Fruit fly (Drosophila melanogaster) whole organism, adult: ENCODE data around the gene Osi14.

Experiments used
- CG11617 ChIP-seq: fragments of 200-800 bp; sonication (Bioruptor generic); optimal IDR thresholded peaks from 2 replicates; lab custom pipeline; 2017; ENCODE audit warnings: mild to moderate bottlenecking, missing biosample characterization, missing genetic modification reagents, missing genetic modification characterization
- CG12768 ChIP-seq: fragments of 200-800 bp; sonication (Bioruptor generic); optimal IDR thresholded peaks from 2 replicates; lab custom pipeline; 2017; ENCODE audit warnings: missing biosample characterization, missing genetic modification characterization, mild to moderate bottlenecking, moderate library complexity, missing genetic modification reagents
- CG14711 ChIP-seq: fragments of 200-800 bp; sonication (Bioruptor generic); optimal IDR thresholded peaks from 2 replicates; lab custom pipeline; 2018; ENCODE audit warnings: missing biosample characterization, mild to moderate bottlenecking, missing genetic modification characterization, moderate library complexity
- CG1620 ChIP-seq: fragments of 200-800 bp; sonication (Bioruptor generic); optimal IDR thresholded peaks from 2 replicates; lab custom pipeline; 2016; ENCODE audit warnings: missing biosample characterization, missing genetic modification characterization
- CG33017 ChIP-seq: fragments of 200-800 bp; sonication (Bioruptor generic); optimal IDR thresholded peaks from 2 replicates; lab custom pipeline; 2018; ENCODE audit warnings: missing biosample characterization, mild to moderate bottlenecking, missing genetic modification characterization, moderate library complexity
- CG5204 ChIP-seq: fragments of 200-800 bp; sonication (Bioruptor generic); optimal IDR thresholded peaks from 2 replicates; lab custom pipeline; 2016; ENCODE audit warnings: missing biosample characterization, missing genetic modification characterization
- CG7045 ChIP-seq: fragments of 200-800 bp; sonication (Bioruptor generic); optimal IDR thresholded peaks from 2 replicates; lab custom pipeline; 2017; ENCODE audit warnings: missing biosample characterization, mild to moderate bottlenecking, missing genetic modification characterization
- CG7101 ChIP-seq: fragments of 200-800 bp; sonication (Bioruptor generic); optimal IDR thresholded peaks from 2 replicates; lab custom pipeline; 2018; ENCODE audit warnings: missing biosample characterization, mild to moderate bottlenecking, missing genetic modification characterization, moderate library complexity
- Clk ChIP-seq: fragments of 200-800 bp; sonication (Bioruptor generic); optimal IDR thresholded peaks from 2 replicates; lab custom pipeline; 2017; ENCODE audit warnings: missing biosample characterization, missing genetic modification characterization
- Crg-1 ChIP-seq: fragments of 200-800 bp; sonication (Bioruptor generic); optimal IDR thresholded peaks from 2 replicates; lab custom pipeline; 2016; ENCODE audit warnings: missing biosample characterization, missing genetic modification characterization
- Hr96 ChIP-seq: fragments of 200-800 bp; sonication (Bioruptor generic); optimal IDR thresholded peaks from 2 replicates; lab custom pipeline; 2016; ENCODE audit warnings: missing biosample characterization, missing genetic modification characterization
- Mnt ChIP-seq: fragments of 200-800 bp; sonication (Bioruptor generic); optimal IDR thresholded peaks from 2 replicates; lab custom pipeline; 2016; ENCODE audit warnings: missing biosample characterization, mild to moderate bottlenecking, missing genetic modification characterization
- bab1 ChIP-seq: fragments of 200-800 bp; sonication (Bioruptor generic); optimal IDR thresholded peaks from 3 replicates; lab custom pipeline; 2019; ENCODE audit warnings: missing biosample characterization, mild to moderate bottlenecking, missing genetic modification characterization, moderate library complexity
- cic ChIP-seq: fragments of 200-800 bp; sonication (Bioruptor generic); optimal IDR thresholded peaks from 2 replicates; lab custom pipeline; 2017; ENCODE audit warnings: missing biosample characterization, mild to moderate bottlenecking, missing genetic modification characterization, moderate library complexity
- cnc ChIP-seq, 2 experiments: fragments of >200 bp; optimal IDR thresholded peaks; 2 replicates each; lab custom pipeline; 2017
- kay ChIP-seq: fragments of 200-800 bp; sonication (Bioruptor generic); peaks from one replicate; lab custom pipeline; 2016; ENCODE audit warnings: missing biosample characterization, missing genetic modification characterization, borderline replicate concordance
- ovo ChIP-seq: fragments of 200-800 bp; sonication (Bioruptor generic); optimal IDR thresholded peaks from 2 replicates; lab custom pipeline; 2016; ENCODE audit warnings: missing biosample characterization, missing genetic modification characterization
- pad ChIP-seq: fragments of 200-800 bp; sonication (Bioruptor generic); optimal IDR thresholded peaks from 3 replicates; lab custom pipeline; 2017; ENCODE audit warnings: missing biosample characterization, missing genetic modification characterization, mild to moderate bottlenecking, moderate library complexity, missing genetic modification reagents
- tj ChIP-seq: fragments of 200-800 bp; sonication (Bioruptor generic); optimal IDR thresholded peaks from 3 replicates; lab custom pipeline; 2017; ENCODE audit warnings: missing biosample characterization, mild to moderate bottlenecking, missing genetic modification characterization, moderate library complexity
- toe ChIP-seq: fragments of 200-800 bp; sonication (Bioruptor generic); optimal IDR thresholded peaks from 2 replicates; lab custom pipeline; 2016; ENCODE audit warnings: missing biosample characterization, missing genetic modification characterization

The Osi14 gene

DNA sequence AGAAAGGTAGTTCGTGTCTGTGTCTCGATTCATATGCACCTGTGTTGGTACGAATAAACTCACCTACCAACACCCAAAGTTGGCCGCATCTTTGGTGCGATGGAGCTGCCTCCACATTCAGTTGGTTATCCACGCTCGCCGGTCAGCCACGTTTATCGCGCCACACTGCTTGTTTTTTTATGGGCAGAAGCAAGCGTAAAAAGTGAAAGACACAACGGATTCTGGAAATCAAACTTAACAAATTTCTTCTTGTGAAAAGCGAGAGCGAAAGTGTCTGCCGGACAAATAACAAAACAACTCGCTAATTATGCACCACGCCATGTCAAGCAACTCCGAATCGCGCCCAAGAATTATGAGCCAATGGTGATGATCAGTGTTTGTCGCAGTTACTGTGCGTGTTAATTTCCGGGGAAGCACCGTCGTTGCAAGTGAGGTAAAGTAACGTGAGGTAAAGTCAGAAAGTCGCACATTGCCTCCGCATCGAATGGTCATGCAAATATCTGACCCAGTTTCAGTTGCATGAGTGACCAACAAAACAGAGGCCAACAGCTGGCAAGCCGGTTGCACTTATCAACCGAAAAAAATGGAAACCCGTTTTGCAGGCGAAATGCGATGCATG is 12.8 kb downstream of the Osi14 start, which contains the start of gene Osi17:
Osi17 (plus strand) TSS at position 132 of the 619 bp plus-strand sequence.
- TF ChIP-seq ovo (GFP tag; lab: Kevin White, UChicago) (no peak), CG12768 (GFP tag; lab: Kevin White, UChicago) (no peak), Clk (no peak), Mnt (no peak), CG5204 (GFP tag; lab: Kevin White, UChicago) (no peak)

- TF ChIP-seq cnc (optimal IDR thresholded peaks at IDR 0.05; lab: Kevin White, UChicago) (no peak), Crg-1 (GFP tag; lab: Kevin White, UChicago) (no peak), CG7045 (GFP tag; lab: Kevin White, UChicago) (no peak), ovo (GFP tag; lab: Kevin White, UChicago) (no peak), CG14711 (tag; lab: Kevin White, UChicago) (no peak), Mnt (no peak), CG7101 (tag; lab: Kevin White, UChicago) (no peak), CG5204 (GFP tag; lab: Kevin White, UChicago) (no peak), CG11617 (GFP tag; lab: Kevin White, UChicago) (no peak), CG33017 (no peak), toe (GFP tag; lab: Kevin White, UChicago) (no peak), cic (GFP tag; lab: Kevin White, UChicago) (no peak), CG12768 (GFP tag; lab: Kevin White, UChicago) (no peak), kay (no peak), pad (GFP tag; lab: Kevin White, UChicago) (no peak), tj (GFP tag; lab: Kevin White, UChicago) (no peak), Hr96 (GFP tag; lab: Kevin White, UChicago) (no peak)
These were observed 16.1 kb downstream of the Osi14 start for dm6 chr3R:6315078-6315477.

DNA sequence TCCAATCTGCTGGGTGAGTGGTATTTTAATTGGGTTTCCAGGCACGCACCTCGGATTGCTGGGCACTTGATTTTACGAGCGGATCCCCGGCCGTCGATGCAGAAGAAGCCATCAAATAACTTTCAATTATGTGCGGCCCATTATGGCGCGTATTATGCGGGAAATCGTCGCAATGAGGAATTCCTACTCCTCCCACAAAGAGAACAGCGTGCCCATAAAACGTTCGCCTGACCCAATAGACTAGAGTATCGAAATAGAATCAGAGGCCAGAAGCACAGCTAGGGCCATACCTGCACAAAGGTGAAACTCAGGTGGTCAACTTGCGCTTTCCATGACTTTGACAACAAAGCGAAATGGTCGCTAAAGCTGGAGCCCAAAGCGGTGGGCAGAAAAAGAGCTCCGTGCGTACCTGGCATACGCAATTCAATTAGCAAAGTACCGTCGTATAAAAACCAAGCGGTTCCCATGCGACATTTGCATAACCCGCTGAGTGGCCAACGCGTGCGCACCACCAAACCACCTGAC is 30.9 kb downstream of the Osi14 start, which contains the start of gene Osi18:
Osi18 (plus strand) TSS at position 475 of the 525 bp plus-strand sequence.
- TF ChIP-seq CG7045 (GFP tag; lab: Kevin White, UChicago) (no peak), Clk (no peak), tj (GFP tag; lab: Kevin White, UChicago) (no peak), cic (GFP tag; lab: Kevin White, UChicago) (no peak), Mnt (no peak), pad (GFP tag; lab: Kevin White, UChicago) (no peak), CG11617 (GFP tag; lab: Kevin White, UChicago) (no peak), CG33017 (no peak), CG12768 (GFP tag; lab: Kevin White, UChicago) (no peak), CG1620 (GFP tag; lab: Kevin White, UChicago) (no peak), CG14711 (tag; lab: Kevin White, UChicago) (no peak), toe (GFP tag; lab: Kevin White, UChicago) (no peak), Hr96 (GFP tag; lab: Kevin White, UChicago) (no peak), bab1 (no peak), CG5204 (GFP tag; lab: Kevin White, UChicago) (no peak), Crg-1 (GFP tag; lab: Kevin White, UChicago) (no peak)

DNA sequence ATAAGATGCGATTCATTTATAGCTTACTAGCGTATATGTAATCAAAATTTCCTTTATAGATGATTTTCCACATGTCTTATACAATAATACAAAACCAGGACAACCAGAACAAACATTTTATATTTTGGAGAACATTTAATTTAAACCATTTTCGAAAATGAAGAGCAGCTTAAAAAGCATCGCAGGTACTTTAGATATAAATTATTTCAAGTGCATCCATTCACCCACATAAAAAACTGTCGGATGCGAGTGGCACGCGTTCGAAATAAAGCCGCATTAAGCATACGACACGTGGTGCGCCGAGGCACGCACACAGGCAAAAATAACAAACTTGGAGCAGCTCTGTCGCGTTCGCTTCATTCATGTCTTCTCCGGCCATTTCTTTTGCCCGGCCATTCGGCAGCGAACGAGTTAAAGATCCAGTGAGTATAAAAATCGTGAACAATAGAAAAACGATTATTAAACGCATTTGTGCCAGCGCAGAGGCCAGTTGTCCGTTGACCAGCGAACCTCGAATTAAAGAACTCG is 36.0 kb downstream of the Osi14 start, which contains the start of gene Osi19:
Osi19 (plus strand) TSS at position 457 of the 528 bp plus-strand sequence.
- TF ChIP-seq CG7045 (GFP tag; lab: Kevin White, UChicago) (no peak), cnc (optimal IDR thresholded peaks at IDR 0.05; lab: Kevin White, UChicago) (no peak), toe (GFP tag; lab: Kevin White, UChicago) (no peak), cic (GFP tag; lab: Kevin White, UChicago) (no peak), Hr96 (GFP tag; lab: Kevin White, UChicago) (no peak), CG5204 (GFP tag; lab: Kevin White, UChicago) (no peak), CG14711 (tag; lab: Kevin White, UChicago) (no peak), CG12768 (GFP tag; lab: Kevin White, UChicago) (no peak), Crg-1 (GFP tag; lab: Kevin White, UChicago) (no peak), pad (GFP tag; lab: Kevin White, UChicago) (no peak), CG11617 (GFP tag; lab: Kevin White, UChicago) (no peak), CG1620 (GFP tag; lab: Kevin White, UChicago) (no peak), CG7101 (tag; lab: Kevin White, UChicago) (no peak), bab1 (no peak), Mnt (no peak), CG33017 (no peak), ovo (GFP tag; lab: Kevin White, UChicago) (no peak), tj (GFP tag; lab: Kevin White, UChicago) (no peak), kay (no peak), Clk (no peak)

DNA sequence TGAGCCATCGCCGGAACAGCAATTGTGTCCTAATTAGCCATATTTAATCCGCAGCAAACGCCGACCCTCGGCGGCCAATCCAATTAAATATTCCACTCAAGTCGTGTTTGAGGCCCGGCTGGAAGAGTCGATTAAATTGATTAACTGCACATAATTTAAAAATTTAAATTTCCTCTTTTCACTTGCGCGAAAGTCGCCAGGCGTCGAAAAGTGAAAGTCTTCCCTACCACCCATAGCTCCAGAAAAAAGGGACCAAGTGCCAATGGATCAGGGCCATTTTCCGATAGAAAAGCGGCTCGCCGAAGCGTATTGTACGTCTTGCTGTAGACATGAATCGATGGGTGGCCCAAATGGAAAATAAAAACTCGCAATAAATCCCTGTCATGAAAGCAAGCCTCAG is 38.5 kb downstream of the Osi14 start:
- TF ChIP-seq kay (no peak), Crg-1 (GFP tag; lab: Kevin White, UChicago) (no peak), bab1 (no peak), Hr96 (GFP tag; lab: Kevin White, UChicago) (no peak), cnc (optimal IDR thresholded peaks at IDR 0.05; lab: Kevin White, UChicago) (no peak), CG11617 (GFP tag; lab: Kevin White, UChicago) (no peak), CG33017 (no peak), ovo (GFP tag; lab: Kevin White, UChicago) (no peak), pad (GFP tag; lab: Kevin White, UChicago) (no peak), CG14711 (tag; lab: Kevin White, UChicago) (no peak), CG7045 (GFP tag; lab: Kevin White, UChicago) (no peak)
